Fruit fly (Drosophila melanogaster) whole organism, embryonic: ENCODE data around the gene niki.
A peak's percentile ranks its signal among the peaks of the same experiment; 100 is the strongest.

Source experiments
- B-H2 ChIP-seq: fragments of 200-800 bp; sonication (Bioruptor generic); optimal IDR thresholded peaks from 2 replicates; lab custom pipeline; 2018; ENCODE audit warnings: missing biosample characterization, mild to moderate bottlenecking, missing genetic modification characterization
- CG11695 ChIP-seq: fragments of 200-800 bp; sonication (Bioruptor generic); IDR thresholded peaks from 3 replicates; pipeline ENCODE4 v1.3.6; 2022; ENCODE audit warnings: missing biosample characterization, missing genetic modification characterization
- CG12104 ChIP-seq: fragments of 200-800 bp; sonication (Bioruptor generic); optimal IDR thresholded peaks from 3 replicates; lab custom pipeline; 2016; ENCODE audit warnings: missing biosample characterization, missing genetic modification characterization
- CG13424 ChIP-seq: fragments of 200-800 bp; sonication (Bioruptor generic); optimal IDR thresholded peaks from 2 replicates; lab custom pipeline; 2019; ENCODE audit warnings: missing biosample characterization, mild to moderate bottlenecking, missing genetic modification characterization, moderate library complexity
- CG14014 ChIP-seq: fragments of 200-800 bp; sonication (Bioruptor generic); IDR thresholded peaks from 2 replicates; pipeline ENCODE4 v1.3.6; 2022; ENCODE audit warnings: missing biosample characterization, missing genetic modification characterization
- CG14860 ChIP-seq: fragments of 200-800 bp; sonication (Bioruptor generic); IDR thresholded peaks from 3 replicates; pipeline ENCODE4 v1.3.6; 2022; ENCODE audit warnings: missing biosample characterization, missing genetic modification characterization; ENCODE audit not compliant: partially characterized antibody
- CG15601 ChIP-seq: fragments of 200-800 bp; sonication (Bioruptor generic); optimal IDR thresholded peaks from 3 replicates; lab custom pipeline; 2019; ENCODE audit warnings: missing biosample characterization, mild to moderate bottlenecking, missing genetic modification characterization, moderate library complexity
- CG17361 ChIP-seq: fragments of 200-800 bp; sonication (Bioruptor generic); IDR thresholded peaks from 3 replicates; pipeline ENCODE4 v1.3.6; 2022; ENCODE audit warnings: missing biosample characterization, missing genetic modification characterization
- CG18262 ChIP-seq: fragments of 200-800 bp; optimal IDR thresholded peaks from 3 replicates; lab custom pipeline; 2019; ENCODE audit warnings: missing biosample characterization, mild to moderate bottlenecking, missing genetic modification characterization, moderate library complexity
- CG18599 ChIP-seq: fragments of 200-800 bp; sonication (Bioruptor generic); optimal IDR thresholded peaks from 3 replicates; lab custom pipeline; 2017; ENCODE audit warnings: missing biosample characterization, missing genetic modification characterization, mild to moderate bottlenecking, moderate library complexity, missing genetic modification reagents
- CG2202 ChIP-seq: fragments of 200-800 bp; sonication (Bioruptor generic); optimal IDR thresholded peaks from 2 replicates; lab custom pipeline; 2018; ENCODE audit warnings: missing biosample characterization, mild to moderate bottlenecking, missing genetic modification characterization
- CG2678 ChIP-seq: fragments of 200-800 bp; sonication (Bioruptor generic); optimal IDR thresholded peaks from 3 replicates; lab custom pipeline; 2019; ENCODE audit warnings: missing biosample characterization, mild to moderate bottlenecking, missing genetic modification characterization, moderate library complexity
- CG3065 ChIP-seq: fragments of 200-800 bp; sonication (Bioruptor generic); optimal IDR thresholded peaks from 2 replicates; lab custom pipeline; 2016; ENCODE audit warnings: missing biosample characterization, missing genetic modification characterization
- CG31388 ChIP-seq: fragments of 200-800 bp; sonication (Bioruptor generic); optimal IDR thresholded peaks from 2 replicates; lab custom pipeline; 2016; ENCODE audit warnings: missing biosample characterization, missing genetic modification characterization
- CG3407 ChIP-seq: fragments of 200-800 bp; sonication (Bioruptor generic); optimal IDR thresholded peaks from 2 replicates; lab custom pipeline; 2018; ENCODE audit warnings: missing biosample characterization, mild to moderate bottlenecking, missing genetic modification characterization
- CG4707 ChIP-seq: fragments of 200-800 bp; sonication (Bioruptor generic); optimal IDR thresholded peaks from 2 replicates; lab custom pipeline; 2018; ENCODE audit warnings: missing biosample characterization, mild to moderate bottlenecking, missing genetic modification characterization, moderate library complexity
- CG7745 ChIP-seq: fragments of 200-800 bp; sonication (Bioruptor generic); optimal IDR thresholded peaks from 2 replicates; lab custom pipeline; 2018; ENCODE audit warnings: missing biosample characterization, mild to moderate bottlenecking, missing genetic modification characterization, moderate library complexity
- CG7963 ChIP-seq: fragments of 200-800 bp; sonication (Bioruptor generic); IDR thresholded peaks from 3 replicates; pipeline ENCODE4 v1.3.6; 2022; ENCODE audit warnings: missing biosample characterization, missing genetic modification characterization; ENCODE audit not compliant: partially characterized antibody
- CG8944 ChIP-seq: fragments of 200-800 bp; sonication (Bioruptor generic); optimal IDR thresholded peaks from 3 replicates; lab custom pipeline; 2016; ENCODE audit warnings: missing biosample characterization, missing genetic modification characterization
- CG9797 ChIP-seq: fragments of 200-800 bp; sonication (Bioruptor generic); optimal IDR thresholded peaks from 3 replicates; lab custom pipeline; 2018; ENCODE audit warnings: missing biosample characterization, mild to moderate bottlenecking, missing genetic modification characterization
- Chrac-16 ChIP-seq: fragments of 200-800 bp; sonication (Bioruptor generic); optimal IDR thresholded peaks from 3 replicates; lab custom pipeline; 2016; ENCODE audit warnings: missing biosample characterization, missing genetic modification characterization
- D ChIP-seq, 2 experiments: fragments of 200-800 bp in 1 of 2; fragments of >200 bp in 1 of 2; sonication (Bioruptor generic) in 1 of 2; optimal IDR thresholded peaks; 2 replicates in 1 of 2; 3 replicates in 1 of 2; lab custom pipeline; 2017; ENCODE audit warnings: mild to moderate bottlenecking in 1 of 2, missing biosample characterization in 1 of 2, missing genetic modification characterization in 1 of 2, missing genetic modification reagents in 1 of 2
- D19B ChIP-seq: fragments of 200-800 bp; sonication (Bioruptor generic); optimal IDR thresholded peaks from 2 replicates; lab custom pipeline; 2017; ENCODE audit warnings: missing biosample characterization, mild to moderate bottlenecking, missing genetic modification characterization
- Deaf1 ChIP-seq: fragments of 200-800 bp; optimal IDR thresholded peaks from 3 replicates; lab custom pipeline; 2019; ENCODE audit warnings: missing biosample characterization, mild to moderate bottlenecking, missing genetic modification characterization, moderate library complexity
- Dll ChIP-seq: fragments of 200-800 bp; sonication (Bioruptor generic); IDR thresholded peaks from 4 replicates; pipeline ENCODE4 v1.3.6; 2022; ENCODE audit warnings: missing biosample characterization, missing genetic modification characterization; ENCODE audit not compliant: partially characterized antibody
- Eip74EF ChIP-seq, 2 experiments: fragments of 200-800 bp in 1 of 2; fragments of >200 bp in 1 of 2; sonication (Bioruptor generic) in 1 of 2; optimal IDR thresholded peaks; 2 replicates each; lab custom pipeline; 2017 to 2019; ENCODE audit warnings: missing biosample characterization in 2 of 2, missing genetic modification characterization in 2 of 2, mild to moderate bottlenecking in 1 of 2, moderate library complexity in 1 of 2
- HLH3B ChIP-seq: fragments of 200-800 bp; sonication (Bioruptor generic); IDR thresholded peaks from 2 replicates; pipeline ENCODE4 v1.3.6; 2022; ENCODE audit warnings: missing biosample characterization, missing genetic modification characterization
- Lim3 ChIP-seq: fragments of 200-800 bp; sonication (Bioruptor generic); IDR thresholded peaks from 2 replicates; pipeline ENCODE4 v1.3.6; 2022; ENCODE audit warnings: missing biosample characterization, missing genetic modification characterization
- NK7.1 ChIP-seq: fragments of 200-800 bp; sonication (Bioruptor generic); optimal IDR thresholded peaks from 3 replicates; lab custom pipeline; 2016; ENCODE audit warnings: missing biosample characterization, missing genetic modification characterization
- Neu2 ChIP-seq: fragments of 200-800 bp; sonication (Bioruptor generic); optimal IDR thresholded peaks from 3 replicates; lab custom pipeline; 2016; ENCODE audit warnings: missing biosample characterization, missing genetic modification characterization, borderline replicate concordance
- Rx ChIP-seq: fragments of 200-800 bp; sonication (Bioruptor generic); IDR thresholded peaks from 2 replicates; pipeline ENCODE4 v1.3.6; 2022; ENCODE audit warnings: missing biosample characterization, missing genetic modification characterization
- Scr ChIP-seq: fragments of 200-800 bp; sonication (Bioruptor generic); IDR thresholded peaks from 2 replicates; pipeline ENCODE4 v1.3.6; 2022; ENCODE audit warnings: missing biosample characterization, missing genetic modification characterization; ENCODE audit not compliant: partially characterized antibody
- Sry-β ChIP-seq: fragments of 200-800 bp; sonication (Bioruptor generic); optimal IDR thresholded peaks from 2 replicates; lab custom pipeline; 2018; ENCODE audit warnings: missing biosample characterization, mild to moderate bottlenecking, missing genetic modification characterization, moderate library complexity
- Tbp ChIP-seq: fragments of >200 bp; optimal IDR thresholded peaks from 2 replicates; lab custom pipeline; 2018; ENCODE audit warnings: missing biosample characterization, missing genetic modification characterization
- bab2 ChIP-seq: fragments of 200-800 bp; sonication (Bioruptor generic); optimal IDR thresholded peaks from 2 replicates; lab custom pipeline; 2016; ENCODE audit warnings: missing biosample characterization, missing genetic modification characterization
- corto ChIP-seq: fragments of 200-800 bp; sonication (Bioruptor generic); optimal IDR thresholded peaks from 2 replicates; lab custom pipeline; 2016; ENCODE audit warnings: missing biosample characterization, mild to moderate bottlenecking, missing genetic modification characterization, moderate library complexity
- ftz-f1 ChIP-seq: fragments of 200-800 bp; sonication (Bioruptor generic); optimal IDR thresholded peaks from 2 replicates; lab custom pipeline; 2016; ENCODE audit warnings: missing biosample characterization, missing genetic modification characterization
- insv ChIP-seq, 2 experiments: fragments of 200-800 bp; sonication (Bioruptor generic); optimal IDR thresholded peaks; 3 replicates each; lab custom pipeline; 2016 to 2018; ENCODE audit warnings: missing biosample characterization in 2 of 2, missing genetic modification characterization in 2 of 2
- lov ChIP-seq, 2 experiments: fragments of 200-800 bp in 1 of 2; fragments of >200 bp in 1 of 2; sonication (Bioruptor generic) in 1 of 2; IDR thresholded peaks in 1 of 2; optimal IDR thresholded peaks in 1 of 2; 2 replicates in 1 of 2; 3 replicates in 1 of 2; pipeline versions ENCODE4 v1.3.6 to Lab custom; 2017 to 2022; ENCODE audit warnings: missing biosample characterization in 1 of 2, missing genetic modification characterization in 1 of 2
- org-1 ChIP-seq: fragments of 200-800 bp; sonication (Bioruptor generic); optimal IDR thresholded peaks from 2 replicates; lab custom pipeline; 2017; ENCODE audit warnings: missing biosample characterization, missing genetic modification characterization
- pum ChIP-seq: fragments of 200-800 bp; sonication (Bioruptor generic); optimal IDR thresholded peaks from 2 replicates; lab custom pipeline; 2016; ENCODE audit warnings: missing biosample characterization, missing genetic modification characterization
- ro ChIP-seq: fragments of 200-800 bp; sonication (Bioruptor generic); IDR thresholded peaks from 2 replicates; pipeline ENCODE4 v1.3.6; 2022; ENCODE audit warnings: missing biosample characterization, missing genetic modification characterization
- sc ChIP-seq, 3 experiments: fragments of >200 bp in 2 of 3; fragments of 200-800 bp in 1 of 3; sonication (Bioruptor generic) in 1 of 3; optimal IDR thresholded peaks; 2 replicates in 2 of 3; 3 replicates in 1 of 3; lab custom pipeline; 2017; ENCODE audit warnings: mild to moderate bottlenecking in 1 of 3, missing biosample characterization in 1 of 3, missing genetic modification characterization in 1 of 3, missing genetic modification reagents in 1 of 3
- ssp ChIP-seq: fragments of 200-800 bp; sonication (Bioruptor generic); IDR thresholded peaks from 2 replicates; pipeline ENCODE4 v1.3.6; 2022; ENCODE audit warnings: missing biosample characterization, missing genetic modification characterization
- tin ChIP-seq: fragments of 200-800 bp; sonication (Bioruptor generic); optimal IDR thresholded peaks from 3 replicates; lab custom pipeline; 2016; ENCODE audit warnings: missing biosample characterization, missing genetic modification characterization
- trh ChIP-seq: fragments of 200-800 bp; sonication (Bioruptor generic); optimal IDR thresholded peaks from 2 replicates; lab custom pipeline; 2016; ENCODE audit warnings: missing biosample characterization, missing genetic modification characterization
- tup ChIP-seq: fragments of 200-800 bp; sonication (Bioruptor generic); optimal IDR thresholded peaks from 2 replicates; lab custom pipeline; 2016; ENCODE audit warnings: missing biosample characterization, mild to moderate bottlenecking, missing genetic modification characterization, moderate library complexity

niki gene

DNA sequence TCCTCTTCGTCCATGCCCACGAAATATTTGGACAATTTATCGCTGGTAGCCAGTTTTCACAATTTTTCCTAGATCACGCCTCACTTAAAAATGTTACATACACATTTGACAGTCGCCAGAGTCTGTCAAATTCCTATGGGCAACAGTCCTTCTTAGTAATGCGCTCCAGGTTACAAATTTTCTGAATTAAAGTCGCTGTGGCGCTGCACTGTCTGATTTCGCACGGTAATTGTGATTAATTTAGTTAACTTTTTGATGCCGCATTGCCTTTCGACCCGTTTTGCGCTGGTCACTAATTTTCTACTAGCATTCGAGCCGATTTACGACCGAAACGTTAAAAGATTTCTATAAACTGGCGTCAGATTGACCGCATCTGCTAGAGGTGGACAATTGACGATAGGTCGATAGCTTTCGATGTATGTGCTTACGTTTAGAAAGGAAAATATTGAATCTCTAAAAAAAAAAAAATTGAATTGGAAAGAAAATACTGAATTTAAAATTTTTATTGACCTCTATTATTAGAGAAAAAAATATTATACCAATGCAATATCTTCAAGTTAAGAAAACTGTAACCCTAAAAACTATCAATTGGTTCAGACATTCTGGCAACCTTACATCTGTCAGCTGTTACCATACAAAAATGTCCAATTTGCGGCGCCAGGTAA, 11.7 kb downstream of the niki start, which contains the start of the genes lili and CG34150 (continued):
- TF ChIP-seq CG12104 (GFP tag; lab: Kevin White, UChicago) (peak; percentile 52), org-1 (GFP tag; lab: Kevin White, UChicago) (no peak), Neu2 (GFP tag; lab: Kevin White, UChicago) (no peak), ro (GFP tag; lab: Robert Waterston, UW) (0 out of 2 replicates have a peak, but pooled peaks have one; percentile 39), bab2 (GFP tag; lab: Kevin White, UChicago) (peak; percentile 76), insv (GFP tag; optimal IDR thresholded peaks at IDR 0.05; lab: Kevin White, UChicago) (peak in 1 of 2 experiments; percentile 32), CG14014 (GFP tag; lab: Robert Waterston, UW) (peak; percentile 78), Tbp (no peak), CG18262 (peak; percentile 67), CG9797 (GFP tag; lab: Kevin White, UChicago) (peak; percentile 46), pum (GFP tag; lab: Kevin White, UChicago) (peak; percentile 61), tup (GFP tag; lab: Kevin White, UChicago) (no peak), D (optimal IDR thresholded peaks at IDR 0.05; lab: Kevin White, UChicago) (no peak), D (GFP tag; optimal IDR thresholded peaks at IDR 0.05; lab: Kevin White, UChicago) (no peak), Dll (GFP tag; lab: Robert Waterston, UW) (peak; percentile 88), Eip74EF (GFP tag; optimal IDR thresholded peaks at IDR 0.05; lab: Kevin White, UChicago) (no peak), ssp (GFP tag; lab: Robert Waterston, UW) (peak; percentile 71), Sry-β (GFP tag; lab: Kevin White, UChicago) (peak; percentile 27), CG13424 (peak; percentile 89), tin (peak; percentile 77), CG11695 (GFP tag; lab: Robert Waterston, UW) (no peak), CG3407 (peak; percentile 13), Rx (no peak), corto (GFP tag; lab: Kevin White, UChicago) (no peak), ftz-f1 (peak; percentile 14), sc (optimal IDR thresholded peaks at IDR 0.05; lab: Kevin White, UChicago) (no peak), sc (GFP tag; optimal IDR thresholded peaks at IDR 0.05; lab: Kevin White, UChicago) (peak; percentile 36), CG14860 (GFP tag; lab: Robert Waterston, UW) (peak; percentile 70; the same call in 2 of the 3 replicates), Chrac-16 (GFP tag; lab: Kevin White, UChicago) (peak; percentile 85), CG31388 (GFP tag; lab: Kevin White, UChicago) (peak; percentile 77), CG8944 (peak; percentile 67), CG17361 (GFP tag; lab: Robert Waterston, UW) (peak; percentile 78), Scr (peak; percentile 84), CG3065 (GFP tag; lab: Kevin White, UChicago) (no peak), HLH3B (GFP tag; lab: Robert Waterston, UW) (peak; percentile 64), B-H2 (GFP tag; lab: Kevin White, UChicago) (peak; percentile 86), trh (peak; percentile 26), Deaf1 (no peak), lov (optimal IDR thresholded peaks at IDR 0.05; lab: Kevin White, UChicago) (no peak), lov (GFP tag; IDR thresholded peaks at IDR 0.05; lab: Robert Waterston, UW) (no peak), CG15601 (tag; lab: Kevin White, UChicago) (peak; percentile 84), NK7.1 (GFP tag; lab: Kevin White, UChicago) (peak; percentile 6), CG2678 (peak; percentile 81), Lim3 (GFP tag; lab: Robert Waterston, UW) (no peak), D19B (GFP tag; lab: Kevin White, UChicago) (peak; percentile 19), CG7745 (tag; lab: Kevin White, UChicago) (no peak), CG7963 (GFP tag; lab: Robert Waterston, UW) (peak; percentile 60; the same call in 1 of the 3 replicates), CG4707 (GFP tag; lab: Kevin White, UChicago) (no peak), CG18599 (GFP tag; lab: Kevin White, UChicago) (peak; percentile 76), CG2202 (tag; lab: Kevin White, UChicago) (peak; percentile 32)
